Fruit fly (Drosophila melanogaster) whole organism, embryonic: ENCODE measurements around the gene Ppcs.

Experiments used
- ATbp ChIP-seq: fragments of 200-800 bp; sonication (Bioruptor generic); optimal IDR thresholded peaks from 2 replicates; lab custom pipeline; 2017; ENCODE audit warnings: missing biosample characterization, mild to moderate bottlenecking, missing genetic modification characterization, missing genetic modification reagents
- Atf-2 ChIP-seq: fragments of 200-800 bp; sonication (Bioruptor generic); optimal IDR thresholded peaks from 2 replicates; lab custom pipeline; 2016; ENCODE audit warnings: missing biosample characterization, missing genetic modification characterization
- Atf6 ChIP-seq: fragments of 200-800 bp; sonication (Bioruptor generic); IDR thresholded peaks from 2 replicates; pipeline ENCODE4 v1.3.6; 2022; ENCODE audit warnings: missing biosample characterization, missing genetic modification characterization
- BEAF-32 ChIP-seq: fragments of 200-800 bp; sonication (Bioruptor generic); optimal IDR thresholded peaks from 3 replicates; lab custom pipeline; 2017; ENCODE audit warnings: missing biosample characterization, missing genetic modification characterization, mild to moderate bottlenecking, moderate library complexity, missing genetic modification reagents
- C15 ChIP-seq: fragments of 200-800 bp; sonication (Bioruptor generic); IDR thresholded peaks from 3 replicates; pipeline ENCODE4 v1.3.6; 2022; ENCODE audit warnings: missing biosample characterization, missing genetic modification characterization
- CG10366 ChIP-seq: fragments of 200-800 bp; sonication (Bioruptor generic); IDR thresholded peaks from 2 replicates; pipeline ENCODE4 v1.3.6; 2022; ENCODE audit warnings: missing biosample characterization, missing genetic modification characterization
- CG11504 ChIP-seq: fragments of 200-800 bp; sonication (Bioruptor generic); optimal IDR thresholded peaks from 3 replicates; lab custom pipeline; 2019; ENCODE audit warnings: missing biosample characterization, mild to moderate bottlenecking, missing genetic modification characterization, moderate library complexity
- CG12104 ChIP-seq: fragments of 200-800 bp; sonication (Bioruptor generic); optimal IDR thresholded peaks from 3 replicates; lab custom pipeline; 2016; ENCODE audit warnings: missing biosample characterization, missing genetic modification characterization
- CG12769 ChIP-seq: fragments of 200-800 bp; sonication (Bioruptor generic); optimal IDR thresholded peaks from 2 replicates; lab custom pipeline; 2019; ENCODE audit warnings: missing biosample characterization, mild to moderate bottlenecking, missing genetic modification characterization, moderate library complexity
- CG13287 ChIP-seq: fragments of 200-800 bp; sonication (Bioruptor generic); IDR thresholded peaks from 2 replicates; pipeline ENCODE4 v1.3.6; 2022; ENCODE audit warnings: missing biosample characterization, missing genetic modification characterization; ENCODE audit not compliant: partially characterized antibody
- CG14014 ChIP-seq: fragments of 200-800 bp; sonication (Bioruptor generic); IDR thresholded peaks from 2 replicates; pipeline ENCODE4 v1.3.6; 2022; ENCODE audit warnings: missing biosample characterization, missing genetic modification characterization
- CG1603 ChIP-seq: fragments of 200-800 bp; sonication (Bioruptor generic); optimal IDR thresholded peaks from 2 replicates; lab custom pipeline; 2019; ENCODE audit warnings: missing biosample characterization, mild to moderate bottlenecking, missing genetic modification characterization, moderate library complexity
- CG18011 ChIP-seq: fragments of 200-800 bp; sonication (Bioruptor generic); optimal IDR thresholded peaks from 2 replicates; lab custom pipeline; 2017; ENCODE audit warnings: missing biosample characterization, missing genetic modification characterization, mild to moderate bottlenecking, moderate library complexity, missing genotype
- CG18476 ChIP-seq: fragments of 200-800 bp; sonication (Bioruptor generic); optimal IDR thresholded peaks from 2 replicates; lab custom pipeline; 2016; ENCODE audit warnings: missing biosample characterization, mild to moderate bottlenecking, missing genetic modification characterization
- CG31388 ChIP-seq: fragments of 200-800 bp; sonication (Bioruptor generic); optimal IDR thresholded peaks from 2 replicates; lab custom pipeline; 2016; ENCODE audit warnings: missing biosample characterization, missing genetic modification characterization
- CG31441 ChIP-seq: fragments of 200-800 bp; sonication (Bioruptor generic); IDR thresholded peaks from 2 replicates; pipeline ENCODE4 v1.3.6; 2022; ENCODE audit warnings: missing biosample characterization, missing genetic modification characterization
- CG3163 ChIP-seq: fragments of 200-800 bp; sonication (Bioruptor generic); optimal IDR thresholded peaks from 3 replicates; lab custom pipeline; 2016; ENCODE audit warnings: missing biosample characterization, missing genetic modification characterization
- CG4424 ChIP-seq: fragments of 200-800 bp; sonication (Bioruptor generic); optimal IDR thresholded peaks from 3 replicates; lab custom pipeline; 2016; ENCODE audit warnings: missing biosample characterization, missing genetic modification characterization
- CG4730 ChIP-seq: fragments of 200-800 bp; sonication (Bioruptor generic); IDR thresholded peaks from 2 replicates; pipeline ENCODE4 v1.3.6; 2022; ENCODE audit warnings: missing biosample characterization, missing genetic modification characterization
- CG6654 ChIP-seq: fragments of 200-800 bp; sonication (Bioruptor generic); optimal IDR thresholded peaks from 2 replicates; lab custom pipeline; 2017; ENCODE audit warnings: missing biosample characterization, mild to moderate bottlenecking, missing genetic modification characterization
- CG6689 ChIP-seq: fragments of 200-800 bp; sonication (Bioruptor generic); IDR thresholded peaks from 2 replicates; pipeline ENCODE4 v1.3.6; 2022; ENCODE audit warnings: missing biosample characterization, missing genetic modification characterization
- CG7372 ChIP-seq: fragments of 200-800 bp; sonication (Bioruptor generic); IDR thresholded peaks from 2 replicates; pipeline ENCODE4 v1.3.6; 2022; ENCODE audit warnings: missing biosample characterization, missing genetic modification characterization
- CG7786 ChIP-seq: fragments of 200-800 bp; sonication (Bioruptor generic); optimal IDR thresholded peaks from 2 replicates; lab custom pipeline; 2016; ENCODE audit warnings: missing biosample characterization, missing genetic modification characterization
- CG8359 ChIP-seq: fragments of 200-800 bp; sonication (Bioruptor generic); optimal IDR thresholded peaks from 2 replicates; lab custom pipeline; 2017; ENCODE audit warnings: missing biosample characterization, mild to moderate bottlenecking, missing genetic modification characterization, borderline replicate concordance
- CG9817 ChIP-seq: fragments of 200-800 bp; sonication (Bioruptor generic); optimal IDR thresholded peaks from 2 replicates; lab custom pipeline; 2018; ENCODE audit warnings: missing biosample characterization, mild to moderate bottlenecking, missing genetic modification characterization, moderate library complexity
- CG9932 ChIP-seq: fragments of 200-800 bp; sonication (Bioruptor generic); IDR thresholded peaks from 2 replicates; pipeline ENCODE4 v1.3.6; 2022; ENCODE audit warnings: missing biosample characterization, missing genetic modification characterization
- CoRest ChIP-seq: fragments of 200-800 bp; sonication (Bioruptor generic); optimal IDR thresholded peaks from 3 replicates; lab custom pipeline; 2018; ENCODE audit warnings: missing biosample characterization, mild to moderate bottlenecking, missing genetic modification characterization, moderate library complexity
- E2f2 ChIP-seq: fragments of 200-800 bp; sonication (Bioruptor generic); IDR thresholded peaks from 2 replicates; pipeline ENCODE4 v1.3.6; 2022; ENCODE audit warnings: missing biosample characterization, missing genetic modification characterization
- Ets97D ChIP-seq: fragments of 200-800 bp; sonication (Bioruptor generic); optimal IDR thresholded peaks from 3 replicates; lab custom pipeline; 2016; ENCODE audit warnings: missing biosample characterization, missing genetic modification characterization
- HHEX ChIP-seq: fragments of 200-800 bp; sonication (Bioruptor generic); optimal IDR thresholded peaks from 3 replicates; lab custom pipeline; 2017; ENCODE audit warnings: missing biosample characterization, mild to moderate bottlenecking, missing genetic modification characterization, missing genetic modification reagents
- Hr78 ChIP-seq, 2 experiments: fragments of 200-800 bp in 1 of 2; fragments of >200 bp in 1 of 2; sonication (Bioruptor generic) in 1 of 2; optimal IDR thresholded peaks; 2 replicates each; lab custom pipeline; 2017 to 2019; ENCODE audit warnings: missing biosample characterization in 2 of 2, missing genetic modification characterization in 2 of 2, mild to moderate bottlenecking in 1 of 2, moderate library complexity in 1 of 2
- Jarid2 ChIP-seq: fragments of 200-800 bp; sonication (Bioruptor generic); optimal IDR thresholded peaks from 3 replicates; lab custom pipeline; 2017; ENCODE audit warnings: mild to moderate bottlenecking, missing biosample characterization, missing genetic modification reagents, missing genetic modification characterization
- MBD-R2 ChIP-seq: fragments of 200-800 bp; sonication (Bioruptor generic); IDR thresholded peaks from 2 replicates; pipeline ENCODE4 v1.3.6; 2022; ENCODE audit warnings: missing biosample characterization, missing genetic modification characterization
- NFAT ChIP-seq: fragments of 200-800 bp; sonication (Bioruptor generic); IDR thresholded peaks from 2 replicates; pipeline ENCODE4 v1.3.6; 2022; ENCODE audit warnings: missing biosample characterization, missing genetic modification characterization
- Sox102F ChIP-seq: fragments of 200-800 bp; sonication (Bioruptor generic); optimal IDR thresholded peaks from 2 replicates; lab custom pipeline; 2018; ENCODE audit warnings: missing biosample characterization, mild to moderate bottlenecking, missing genetic modification characterization, moderate library complexity
- amos ChIP-seq: fragments of 200-800 bp; sonication (Bioruptor generic); IDR thresholded peaks from 2 replicates; pipeline ENCODE4 v1.3.6; 2022; ENCODE audit warnings: missing biosample characterization, missing genetic modification characterization; ENCODE audit not compliant: partially characterized antibody
- bab2 ChIP-seq: fragments of 200-800 bp; sonication (Bioruptor generic); optimal IDR thresholded peaks from 2 replicates; lab custom pipeline; 2016; ENCODE audit warnings: missing biosample characterization, missing genetic modification characterization
- br ChIP-seq: fragments of >200 bp; optimal IDR thresholded peaks from 2 replicates; lab custom pipeline; 2017
- bsh ChIP-seq, 2 experiments: fragments of 200-800 bp; sonication (Bioruptor generic); optimal IDR thresholded peaks; 2 replicates each; lab custom pipeline; 2017 to 2018; ENCODE audit warnings: mild to moderate bottlenecking in 2 of 2, missing biosample characterization in 2 of 2, missing genetic modification characterization in 2 of 2, moderate library complexity in 1 of 2
- gem ChIP-seq: fragments of 200-800 bp; sonication (Bioruptor generic); optimal IDR thresholded peaks from 2 replicates; lab custom pipeline; 2019; ENCODE audit warnings: missing biosample characterization, mild to moderate bottlenecking, missing genetic modification characterization, moderate library complexity
- grn ChIP-seq: fragments of 200-800 bp; sonication (Bioruptor generic); optimal IDR thresholded peaks from 3 replicates; lab custom pipeline; 2017; ENCODE audit warnings: missing biosample characterization, missing genetic modification characterization
- h ChIP-seq: fragments of >200 bp; optimal IDR thresholded peaks from 2 replicates; lab custom pipeline; 2017
- kni ChIP-seq: fragments of 200-800 bp; sonication (Bioruptor generic); optimal IDR thresholded peaks from 3 replicates; lab custom pipeline; 2017; ENCODE audit warnings: mild to moderate bottlenecking, missing biosample characterization, missing genetic modification reagents, missing genetic modification characterization
- oc ChIP-seq: fragments of 200-800 bp; sonication (Bioruptor generic); optimal IDR thresholded peaks from 2 replicates; lab custom pipeline; 2018; ENCODE audit warnings: missing biosample characterization, mild to moderate bottlenecking, missing genetic modification characterization, moderate library complexity
- pita ChIP-seq: fragments of 200-800 bp; sonication (Bioruptor generic); optimal IDR thresholded peaks from 2 replicates; lab custom pipeline; 2017; ENCODE audit warnings: missing biosample characterization, mild to moderate bottlenecking, missing genetic modification characterization
- pum ChIP-seq: fragments of 200-800 bp; sonication (Bioruptor generic); optimal IDR thresholded peaks from 2 replicates; lab custom pipeline; 2016; ENCODE audit warnings: missing biosample characterization, missing genetic modification characterization
- salm ChIP-seq: fragments of 200-800 bp; sonication (Bioruptor generic); optimal IDR thresholded peaks from 2 replicates; lab custom pipeline; 2018; ENCODE audit warnings: missing biosample characterization, mild to moderate bottlenecking, missing genetic modification characterization
- sens ChIP-seq: fragments of 200-800 bp; sonication (Bioruptor generic); peaks from one replicate; lab custom pipeline; 2016; ENCODE audit warnings: missing biosample characterization, missing genetic modification characterization
- sqz ChIP-seq: fragments of 200-800 bp; sonication (Bioruptor generic); optimal IDR thresholded peaks from 3 replicates; lab custom pipeline; 2018; ENCODE audit warnings: missing biosample characterization, mild to moderate bottlenecking, missing genetic modification characterization
- unc-4 ChIP-seq: fragments of 200-800 bp; sonication (Bioruptor generic); IDR thresholded peaks from 2 replicates; pipeline ENCODE4 v1.3.6; 2022; ENCODE audit warnings: missing biosample characterization, missing genetic modification characterization; ENCODE audit not compliant: partially characterized antibody

Ppcs gene

dm6 chr3R:19153502-19153983, 5.8 kb upstream of the Ppcs start, which contains the start of gene CG5835 (continued):
- TF ChIP-seq C15 (GFP tag; lab: Robert Waterston, UW), result no peak
- no peak for TF ChIP-seq MBD-R2 (GFP tag; lab: Robert Waterston, UW)
- no peak for TF ChIP-seq CG9817
- no peak for TF ChIP-seq salm (tag; lab: Kevin White, UChicago)
- TF ChIP-seq CG1603 (tag; lab: Kevin White, UChicago), result peak; percentile 5
- TF ChIP-seq CG18476 (GFP tag; lab: Kevin White, UChicago), result no peak
- no peak for TF ChIP-seq pum (GFP tag; lab: Kevin White, UChicago)
- 0 out of 2 replicates have a peak, but pooled peaks have one; percentile 33 for TF ChIP-seq unc-4 (GFP tag; lab: Robert Waterston, UW)
- peak; percentile 11 for TF ChIP-seq CG4424 (GFP tag; lab: Kevin White, UChicago)
- peak; percentile 42; the same call in 1 of the 2 replicates for TF ChIP-seq CG9932 (GFP tag; lab: Robert Waterston, UW)
- no peak for TF ChIP-seq CG6654 (GFP tag; lab: Kevin White, UChicago)
- no peak for TF ChIP-seq h (lab: Kevin White, UChicago)
- no peak for TF ChIP-seq CG7372
- TF ChIP-seq HHEX (GFP tag; lab: Kevin White, UChicago), result peak; percentile 10
- peak; percentile 13 for TF ChIP-seq ATbp (GFP tag; lab: Kevin White, UChicago)
- no peak for TF ChIP-seq Ets97D (GFP tag; lab: Kevin White, UChicago)
- TF ChIP-seq CG10366, result no peak
- peak; percentile 12 for TF ChIP-seq CG11504
- no peak for TF ChIP-seq CG4730 (GFP tag; lab: Robert Waterston, UW)
- no peak for TF ChIP-seq br (lab: Kevin White, UChicago)
- TF ChIP-seq bab2, result no peak
- TF ChIP-seq CG3163 (GFP tag; lab: Kevin White, UChicago), result no peak
- TF ChIP-seq grn (GFP tag; lab: Kevin White, UChicago), result peak; percentile 15
- peak; percentile 39 for TF ChIP-seq Sox102F (GFP tag; lab: Kevin White, UChicago)
- no peak for TF ChIP-seq sqz (GFP tag; lab: Kevin White, UChicago)
- no peak for TF ChIP-seq NFAT (GFP tag; lab: Robert Waterston, UW)
- TF ChIP-seq kni (GFP tag; lab: Kevin White, UChicago), result no peak
- peak; percentile 56; the same call in 1 of the 2 replicates for TF ChIP-seq CG13287
- peak; percentile 50 for TF ChIP-seq CG8359 (GFP tag; lab: Kevin White, UChicago)
- TF ChIP-seq Jarid2 (GFP tag; lab: Kevin White, UChicago), result peak; percentile 89
- TF ChIP-seq CG18011 (GFP tag; lab: Kevin White, UChicago), result no peak
- TF ChIP-seq bsh (GFP tag; optimal IDR thresholded peaks at IDR 0.05; lab: Kevin White, UChicago), result peak; percentile 11 to 29
- peak; percentile 16 for TF ChIP-seq CG7786 (GFP tag; lab: Kevin White, UChicago)
- no peak for TF ChIP-seq pita (GFP tag; lab: Kevin White, UChicago)
- TF ChIP-seq CG31441 (GFP tag; lab: Robert Waterston, UW), result peak; percentile 26; the same call in 1 of the 2 replicates
- TF ChIP-seq amos (GFP tag; lab: Robert Waterston, UW), result peak; percentile 32; the same call in 1 of the 2 replicates
- TF ChIP-seq CG14014 (GFP tag; lab: Robert Waterston, UW), result 0 out of 2 replicates have a peak, but pooled peaks have one; percentile 13
- TF ChIP-seq BEAF-32, result peak; percentile 7
- TF ChIP-seq sens (GFP tag; lab: Kevin White, UChicago), result peak; percentile 16
- TF ChIP-seq Atf-2 (GFP tag; lab: Kevin White, UChicago), result no peak
- no peak for TF ChIP-seq CG31388 (GFP tag; lab: Kevin White, UChicago)
- peak; percentile 63; the same call in 1 of the 2 replicates for TF ChIP-seq CG6689
- no peak for TF ChIP-seq E2f2 (GFP tag; lab: Robert Waterston, UW)
- no peak for TF ChIP-seq CoRest
- TF ChIP-seq CG12769, result peak; percentile 15
- TF ChIP-seq Hr78 (GFP tag; optimal IDR thresholded peaks at IDR 0.05; lab: Kevin White, UChicago), result peak in 1 of 2 experiments; percentile 41
- peak; percentile 30 for TF ChIP-seq oc (tag; lab: Kevin White, UChicago)
- TF ChIP-seq Atf6 (GFP tag; lab: Robert Waterston, UW), result no peak
- TF ChIP-seq gem (tag; lab: Kevin White, UChicago), result peak; percentile 26
- no peak for TF ChIP-seq CG12104 (GFP tag; lab: Kevin White, UChicago)
